Worm (Caenorhabditis elegans) whole organism, L2 larva: ENCODE results near the gene F17C11.13.
A peak's percentile ranks its signal among the peaks of the same experiment; 100 is the strongest.

Experiments used
- alr-1 ChIP-seq: fragments of 150-350 bp; optimal IDR thresholded peaks from 2 replicates; lab custom pipeline; 2014; ENCODE audit warnings: missing biosample characterization, missing genetic modification characterization
- ama-1 ChIP-seq: fragments of 150-350 bp; optimal IDR thresholded peaks from 2 replicates; lab custom pipeline; 2018; ENCODE audit warnings: inconsistent platforms
- blmp-1 ChIP-seq: sonication (generic microtip); optimal IDR thresholded peaks from 2 replicates; lab custom pipeline; 2017; ENCODE audit warnings: missing genetic modification characterization, mild to moderate bottlenecking, missing compliant biosample characterization, antibody characterized with exemption, moderate library complexity; ENCODE audit not compliant: insufficient read depth
- ceh-82 ChIP-seq: fragments of 150-350 bp; optimal IDR thresholded peaks from 2 replicates; lab custom pipeline; 2014; ENCODE audit warnings: missing biosample characterization, missing genetic modification characterization
- elt-3 ChIP-seq: sonication (generic microtip); optimal IDR thresholded peaks from 2 replicates; lab custom pipeline; 2017; ENCODE audit warnings: missing biosample characterization, missing genetic modification characterization
- nhr-12 ChIP-seq: fragments of 150-350 bp; optimal IDR thresholded peaks from 2 replicates; lab custom pipeline; 2014; ENCODE audit warnings: missing biosample characterization, missing genetic modification characterization
- unc-62 ChIP-seq: fragments of 150-350 bp; optimal IDR thresholded peaks from 2 replicates; lab custom pipeline; 2014; ENCODE audit warnings: missing biosample characterization, missing genetic modification reagents, missing genetic modification characterization
- zag-1 ChIP-seq: fragments of 150-350 bp; optimal IDR thresholded peaks from 2 replicates; lab custom pipeline; 2014; ENCODE audit warnings: missing biosample characterization, missing genetic modification characterization

ce11 chrV:10961448-10961870 lies 5.7 kb downstream of the F17C11.13 start:
- TF ChIP-seq ceh-82 (tag; lab: Kevin White, UChicago) (no peak), nhr-12 (tag; lab: Kevin White, UChicago) (no peak), unc-62 (GFP tag; lab: Kevin White, UChicago) (no peak), alr-1 (no peak), ama-1 (no peak), zag-1 (tag; lab: Kevin White, UChicago) (peak; percentile 6), elt-3 (no peak), blmp-1 (tag; lab: Kevin White, UChicago) (peak; percentile 74)
